Worm (Caenorhabditis elegans) whole organism, young adult: ENCODE results near the gene pho-6.

Experiments used
- F55B11.4 ChIP-seq: sonication (generic microtip); optimal IDR thresholded peaks from 2 replicates; lab custom pipeline; 2016; ENCODE audit warnings: missing compliant biosample characterization, missing genetic modification characterization, borderline replicate concordance; ENCODE audit not compliant: insufficient read depth
- Y56A3A.18 ChIP-seq: fragments of 200-800 bp; sonication (Bioruptor generic); IDR thresholded peaks from 2 replicates; pipeline ENCODE4 v1.3.6; 2022; ENCODE audit warnings: missing genetic modification reagents, missing genetic modification characterization, missing compliant biosample characterization

DNA sequence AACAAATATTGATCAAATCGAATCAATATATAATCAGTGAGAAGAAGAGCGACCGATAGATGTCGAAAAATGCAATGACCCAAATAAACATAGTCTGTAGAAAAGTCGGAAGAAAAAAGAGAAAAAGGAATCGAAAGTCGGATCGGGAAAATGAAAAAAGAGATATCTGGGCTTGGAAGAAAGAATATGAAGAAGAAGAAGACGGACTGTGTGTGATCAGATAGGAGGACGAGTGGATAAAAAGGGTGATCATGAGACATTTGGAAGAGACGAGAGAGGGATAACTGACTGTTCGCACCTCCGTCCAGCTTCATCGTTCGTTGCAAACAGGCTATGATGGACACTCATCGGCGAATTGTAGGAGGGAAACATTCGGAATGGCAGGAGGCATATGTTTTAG lies 15.3 kb upstream of the pho-6 start:
- no peak for TF ChIP-seq F55B11.4 (tag; lab: Kevin White, UChicago)
- TF ChIP-seq Y56A3A.18 (GFP tag; lab: Robert Waterston, UW) = no peak
